Worm (Caenorhabditis elegans): Measurements from ENCODE around the gene ifc-1.

- TF ChIP-seq nhr-28 (tag; optimal IDR thresholded peaks at IDR 0.05) = no peak
- no peak for TF ChIP-seq fkh-10 (GFP tag; optimal IDR thresholded peaks at IDR 0.05)
- TF ChIP-seq ceh-82 (tag; optimal IDR thresholded peaks at IDR 0.05) = no peak
- TF ChIP-seq egl-27 (tag; optimal IDR thresholded peaks at IDR 0.05) = no peak
- no peak for TF ChIP-seq nhr-23 (tag; optimal IDR thresholded peaks at IDR 0.05)
- no peak for TF ChIP-seq mml-1 (tag; optimal IDR thresholded peaks at IDR 0.05)
- TF ChIP-seq mdl-1 (tag; optimal IDR thresholded peaks at IDR 0.05) = no peak
- TF ChIP-seq unc-39 (tag; optimal IDR thresholded peaks at IDR 0.05) = no peak
- TF ChIP-seq aly-2 (tag; optimal IDR thresholded peaks at IDR 0.05) = no peak
- no peak for TF ChIP-seq snpc-4 (tag; optimal IDR thresholded peaks at IDR 0.05)
- TF ChIP-seq elt-2 (tag; optimal IDR thresholded peaks at IDR 0.05) = peak; percentile 8
- TF ChIP-seq nhr-12 (tag; optimal IDR thresholded peaks at IDR 0.05) = no peak
- TF ChIP-seq nhr-77 (tag; optimal IDR thresholded peaks at IDR 0.05) = no peak
- TF ChIP-seq unc-62 (GFP tag; optimal IDR thresholded peaks at IDR 0.05) = no peak
Measured at ce11 chrV:2877509-2877908, 3.7 kb upstream of the ifc-1 start, which contains the start of gene F37B4.10.
